Fruit fly (Drosophila melanogaster) whole organism, embryonic: ENCODE data around the gene Trxr1.
A peak's percentile ranks its signal among the peaks of the same experiment; 100 is the strongest.

Experiments
- Awh ChIP-seq: fragments of 200-800 bp; sonication (Bioruptor generic); IDR thresholded peaks from 2 replicates; pipeline ENCODE4, ENCODE4 v1.3.6; 2022; ENCODE audit warnings: missing biosample characterization, missing genetic modification characterization
- CG12391 ChIP-seq: fragments of 200-800 bp; sonication (Bioruptor generic); optimal IDR thresholded peaks from 3 replicates; lab custom pipeline; 2018; ENCODE audit warnings: missing biosample characterization, mild to moderate bottlenecking, missing genetic modification characterization, moderate library complexity
- CG13424 ChIP-seq: fragments of 200-800 bp; sonication (Bioruptor generic); optimal IDR thresholded peaks from 2 replicates; lab custom pipeline; 2019; ENCODE audit warnings: missing biosample characterization, mild to moderate bottlenecking, missing genetic modification characterization, moderate library complexity
- CG14441 ChIP-seq: fragments of 200-800 bp; sonication (Bioruptor generic); IDR thresholded peaks from 2 replicates; pipeline ENCODE4 v1.3.6; 2022; ENCODE audit warnings: missing biosample characterization, missing genetic modification characterization
- CG15514 ChIP-seq: fragments of 200-800 bp; sonication (Bioruptor generic); optimal IDR thresholded peaks from 3 replicates; lab custom pipeline; 2017; ENCODE audit warnings: missing biosample characterization, missing genetic modification characterization, mild to moderate bottlenecking, moderate library complexity, missing genetic modification reagents
- CG1603 ChIP-seq: fragments of 200-800 bp; sonication (Bioruptor generic); optimal IDR thresholded peaks from 2 replicates; lab custom pipeline; 2019; ENCODE audit warnings: missing biosample characterization, mild to moderate bottlenecking, missing genetic modification characterization, moderate library complexity
- CG16813 ChIP-seq: fragments of 200-800 bp; sonication (Bioruptor generic); IDR thresholded peaks from 3 replicates; pipeline ENCODE4 v1.3.6; 2022; ENCODE audit warnings: missing biosample characterization, missing genetic modification characterization; ENCODE audit not compliant: partially characterized antibody
- CG16815 ChIP-seq: fragments of 200-800 bp; sonication (Bioruptor generic); optimal IDR thresholded peaks from 3 replicates; lab custom pipeline; 2017; ENCODE audit warnings: missing biosample characterization, mild to moderate bottlenecking, missing genetic modification characterization
- CG17385 ChIP-seq: fragments of 200-800 bp; sonication (Bioruptor generic); optimal IDR thresholded peaks from 3 replicates; lab custom pipeline; 2018; ENCODE audit warnings: missing biosample characterization, mild to moderate bottlenecking, missing genetic modification characterization
- CG18262 ChIP-seq: fragments of 200-800 bp; optimal IDR thresholded peaks from 3 replicates; lab custom pipeline; 2019; ENCODE audit warnings: missing biosample characterization, mild to moderate bottlenecking, missing genetic modification characterization, moderate library complexity
- CG18599 ChIP-seq: fragments of 200-800 bp; sonication (Bioruptor generic); optimal IDR thresholded peaks from 3 replicates; lab custom pipeline; 2017; ENCODE audit warnings: missing biosample characterization, missing genetic modification characterization, mild to moderate bottlenecking, moderate library complexity, missing genetic modification reagents
- CG18764 ChIP-seq: fragments of 200-800 bp; sonication (Bioruptor generic); optimal IDR thresholded peaks from 3 replicates; lab custom pipeline; 2016; ENCODE audit warnings: missing biosample characterization, missing genetic modification characterization
- CG2202 ChIP-seq: fragments of 200-800 bp; sonication (Bioruptor generic); optimal IDR thresholded peaks from 2 replicates; lab custom pipeline; 2018; ENCODE audit warnings: missing biosample characterization, mild to moderate bottlenecking, missing genetic modification characterization
- CG7963 ChIP-seq: fragments of 200-800 bp; sonication (Bioruptor generic); IDR thresholded peaks from 3 replicates; pipeline ENCODE4 v1.3.6; 2022; ENCODE audit warnings: missing biosample characterization, missing genetic modification characterization; ENCODE audit not compliant: partially characterized antibody
- D ChIP-seq, 2 experiments: fragments of 200-800 bp in 1 of 2; fragments of >200 bp in 1 of 2; sonication (Bioruptor generic) in 1 of 2; optimal IDR thresholded peaks; 2 replicates in 1 of 2; 3 replicates in 1 of 2; lab custom pipeline; 2017; ENCODE audit warnings: mild to moderate bottlenecking in 1 of 2, missing biosample characterization in 1 of 2, missing genetic modification characterization in 1 of 2, missing genetic modification reagents in 1 of 2
- Dll ChIP-seq: fragments of 200-800 bp; sonication (Bioruptor generic); IDR thresholded peaks from 4 replicates; pipeline ENCODE4 v1.3.6; 2022; ENCODE audit warnings: missing biosample characterization, missing genetic modification characterization; ENCODE audit not compliant: partially characterized antibody
- Dref ChIP-seq: fragments of 200-800 bp; sonication (Bioruptor generic); IDR thresholded peaks from 2 replicates; pipeline ENCODE4 v1.3.6; 2022; ENCODE audit warnings: missing biosample characterization, missing genetic modification characterization
- Drgx ChIP-seq: fragments of 200-800 bp; sonication (Bioruptor generic); IDR thresholded peaks from 2 replicates; pipeline ENCODE4 v1.3.6; 2022; ENCODE audit warnings: missing biosample characterization, missing genetic modification characterization
- Fer1 ChIP-seq: fragments of 200-800 bp; sonication (Bioruptor generic); optimal IDR thresholded peaks from 2 replicates; lab custom pipeline; 2017; ENCODE audit warnings: missing biosample characterization, mild to moderate bottlenecking, missing genetic modification characterization
- HLH4C ChIP-seq: fragments of 200-800 bp; sonication (Bioruptor generic); IDR thresholded peaks from 3 replicates; pipeline ENCODE4 v1.3.6; 2022; ENCODE audit warnings: missing biosample characterization, missing genetic modification characterization; ENCODE audit not compliant: partially characterized antibody
- Hr51 ChIP-seq, 2 experiments: fragments of 200-800 bp; sonication (Bioruptor generic); optimal IDR thresholded peaks; 2 replicates in 1 of 2; 3 replicates in 1 of 2; lab custom pipeline; 2016 to 2018; ENCODE audit warnings: missing biosample characterization in 2 of 2, missing genetic modification characterization in 2 of 2, mild to moderate bottlenecking in 1 of 2, moderate library complexity in 1 of 2
- Med ChIP-seq: fragments of 200-800 bp; sonication (Bioruptor generic); peaks from one replicate; lab custom pipeline; 2016; ENCODE audit warnings: missing biosample characterization, missing genetic modification characterization, mild to moderate bottlenecking, inconsistent platforms, moderate library complexity
- Oli ChIP-seq: fragments of 200-800 bp; sonication (Bioruptor generic); optimal IDR thresholded peaks from 2 replicates; lab custom pipeline; 2018; ENCODE audit warnings: missing biosample characterization, mild to moderate bottlenecking, missing genetic modification characterization, moderate library complexity
- Opbp ChIP-seq: fragments of 200-800 bp; sonication (Bioruptor generic); IDR thresholded peaks from 3 replicates; pipeline ENCODE4 v1.3.6; 2022; ENCODE audit warnings: missing biosample characterization, missing genetic modification characterization; ENCODE audit not compliant: partially characterized antibody
- PHDP ChIP-seq: fragments of 200-800 bp; sonication (Bioruptor generic); optimal IDR thresholded peaks from 3 replicates; lab custom pipeline; 2018; ENCODE audit warnings: missing biosample characterization, mild to moderate bottlenecking, missing genetic modification characterization, moderate library complexity
- Ptx1 ChIP-seq: fragments of 200-800 bp; sonication (Bioruptor generic); IDR thresholded peaks from 2 replicates; pipeline ENCODE4 v1.3.6; 2022; ENCODE audit warnings: missing biosample characterization, missing genetic modification characterization
- Side ChIP-seq: fragments of 200-800 bp; sonication (Bioruptor generic); optimal IDR thresholded peaks from 2 replicates; lab custom pipeline; 2016; ENCODE audit warnings: missing biosample characterization, missing genetic modification characterization
- Sry-δ ChIP-seq: fragments of 200-800 bp; sonication (Bioruptor generic); optimal IDR thresholded peaks from 2 replicates; lab custom pipeline; 2016; ENCODE audit warnings: missing biosample characterization, missing genetic modification characterization
- Xrp1 ChIP-seq: fragments of 200-800 bp; sonication (Bioruptor generic); IDR thresholded peaks from 2 replicates; pipeline ENCODE4 v1.3.6; 2022; ENCODE audit warnings: missing biosample characterization, missing genetic modification characterization
- dysf ChIP-seq: fragments of 200-800 bp; sonication (Bioruptor generic); IDR thresholded peaks from 3 replicates; pipeline ENCODE4 v1.3.6; 2022; ENCODE audit warnings: missing biosample characterization, missing genetic modification characterization
- gfzf ChIP-seq: fragments of 200-800 bp; sonication (Bioruptor generic); optimal IDR thresholded peaks from 2 replicates; lab custom pipeline; 2016; ENCODE audit warnings: missing biosample characterization, mild to moderate bottlenecking, missing genetic modification characterization, moderate library complexity
- grn ChIP-seq: fragments of 200-800 bp; sonication (Bioruptor generic); optimal IDR thresholded peaks from 3 replicates; lab custom pipeline; 2017; ENCODE audit warnings: missing biosample characterization, missing genetic modification characterization
- her ChIP-seq: fragments of 200-800 bp; sonication (Bioruptor generic); optimal IDR thresholded peaks from 2 replicates; lab custom pipeline; 2016; ENCODE audit warnings: missing biosample characterization, missing genetic modification characterization
- hth ChIP-seq: fragments of >200 bp; optimal IDR thresholded peaks from 2 replicates; lab custom pipeline; 2017; ENCODE audit warnings: inconsistent platforms
- kni ChIP-seq: fragments of 200-800 bp; sonication (Bioruptor generic); optimal IDR thresholded peaks from 3 replicates; lab custom pipeline; 2017; ENCODE audit warnings: mild to moderate bottlenecking, missing biosample characterization, missing genetic modification reagents, missing genetic modification characterization
- lilli ChIP-seq: fragments of 200-800 bp; sonication (Bioruptor generic); optimal IDR thresholded peaks from 3 replicates; lab custom pipeline; 2016; ENCODE audit warnings: missing biosample characterization, missing genetic modification characterization
- lmd ChIP-seq: fragments of 200-800 bp; sonication (Bioruptor generic); IDR thresholded peaks from 2 replicates; pipeline ENCODE4 v1.3.6; 2022; ENCODE audit warnings: missing biosample characterization, missing genetic modification characterization
- maf-S ChIP-seq: fragments of 200-800 bp; sonication (Bioruptor generic); optimal IDR thresholded peaks from 2 replicates; lab custom pipeline; 2016; ENCODE audit warnings: missing biosample characterization, missing genetic modification characterization
- mam ChIP-seq: fragments of 200-800 bp; sonication (Bioruptor generic); optimal IDR thresholded peaks from 3 replicates; lab custom pipeline; 2016; ENCODE audit warnings: missing biosample characterization, missing genetic modification characterization
- nmo ChIP-seq: fragments of 200-800 bp; sonication (Bioruptor generic); optimal IDR thresholded peaks from 2 replicates; lab custom pipeline; 2018; ENCODE audit warnings: missing biosample characterization, mild to moderate bottlenecking, missing genetic modification characterization, moderate library complexity
- pzg ChIP-seq: fragments of 200-800 bp; sonication (Bioruptor generic); optimal IDR thresholded peaks from 3 replicates; lab custom pipeline; 2018; ENCODE audit warnings: missing biosample characterization, mild to moderate bottlenecking, missing genetic modification characterization, moderate library complexity
- sqz ChIP-seq: fragments of 200-800 bp; sonication (Bioruptor generic); optimal IDR thresholded peaks from 3 replicates; lab custom pipeline; 2018; ENCODE audit warnings: missing biosample characterization, mild to moderate bottlenecking, missing genetic modification characterization
- trem ChIP-seq: fragments of 200-800 bp; optimal IDR thresholded peaks from 3 replicates; lab custom pipeline; 2019; ENCODE audit warnings: missing biosample characterization, mild to moderate bottlenecking, missing genetic modification characterization, moderate library complexity
- unpg ChIP-seq: fragments of 200-800 bp; sonication (Bioruptor generic); optimal IDR thresholded peaks from 3 replicates; lab custom pipeline; 2018; ENCODE audit warnings: missing biosample characterization, mild to moderate bottlenecking, missing genetic modification characterization, moderate library complexity
- vnd ChIP-seq: fragments of 200-800 bp; sonication (Bioruptor generic); IDR thresholded peaks from 3 replicates; pipeline ENCODE4 v1.3.6; 2022; ENCODE audit warnings: missing biosample characterization, missing genetic modification characterization; ENCODE audit not compliant: partially characterized antibody
- vvl ChIP-seq: fragments of 200-800 bp; sonication (Bioruptor generic); IDR thresholded peaks from 2 replicates; pipeline ENCODE4 v1.3.6; 2022; ENCODE audit warnings: missing biosample characterization, missing genetic modification characterization

The Trxr1 gene

DNA sequence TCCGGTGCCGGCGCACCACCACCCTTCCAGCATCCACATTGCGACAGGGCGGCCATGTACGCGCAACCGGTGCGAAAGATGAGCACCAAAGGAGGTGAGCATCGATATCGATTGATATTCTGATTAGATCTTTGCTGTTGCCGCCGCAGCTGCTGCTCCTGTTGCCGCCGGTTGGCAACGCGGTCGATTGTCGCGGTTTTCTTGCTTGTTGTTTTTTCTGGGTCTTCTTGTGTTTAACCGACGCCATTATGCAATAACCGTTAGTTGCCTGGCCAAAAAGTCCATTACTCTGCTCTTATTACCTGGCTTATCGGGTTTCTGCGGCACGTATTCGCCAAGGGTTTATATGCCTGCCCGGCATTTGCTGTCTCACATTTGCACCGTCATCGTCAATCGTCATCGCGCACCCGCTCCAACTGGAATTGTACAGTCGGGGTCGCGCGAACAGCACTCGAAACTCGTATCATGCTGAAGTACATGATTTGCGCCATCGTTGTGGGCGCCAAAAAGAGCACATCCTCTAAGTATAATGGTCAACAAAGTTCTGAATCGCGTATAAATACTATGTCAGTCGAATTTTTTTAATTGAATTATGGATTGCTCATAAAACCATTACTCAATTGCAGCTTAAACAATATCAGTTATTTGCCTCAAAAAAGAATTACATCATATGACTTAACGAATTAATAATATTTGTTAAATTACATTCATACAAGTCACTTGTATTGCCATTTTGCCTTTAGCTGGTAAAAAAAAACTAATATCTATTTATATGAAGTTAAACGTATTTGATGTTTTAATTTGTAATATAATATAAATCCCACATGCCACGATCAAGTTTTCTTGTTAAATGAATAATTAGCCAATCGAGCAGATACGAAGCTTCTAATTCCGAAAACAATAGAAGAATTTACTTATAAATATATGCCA lies 1.9 kb downstream of the Trxr1 start, which contains the start of gene sni (continued):
- TF ChIP-seq Oli (tag; lab: Kevin White, UChicago) (no peak), CG18262 (tag; lab: Kevin White, UChicago) (peak; percentile 15), lilli (GFP tag; lab: Kevin White, UChicago) (peak; percentile 31), her (peak; percentile 52), HLH4C (GFP tag; lab: Robert Waterston, UW) (peak; percentile 67), lmd (GFP tag; lab: Robert Waterston, UW) (peak; percentile 15; the same call in 1 of the 2 replicates), Fer1 (peak; percentile 10), hth (lab: Kevin White, UChicago) (no peak), Opbp (GFP tag; lab: Robert Waterston, UW) (0 out of 3 replicates have a peak, but pooled peaks have one; percentile 21), PHDP (peak; percentile 5), Side (GFP tag; lab: Kevin White, UChicago) (peak; percentile 12), maf-S (GFP tag; lab: Kevin White, UChicago) (peak; percentile 37), Dref (peak; percentile 46), CG16813 (GFP tag; lab: Robert Waterston, UW) (peak; percentile 49; the same call in 2 of the 3 replicates), vnd (GFP tag; lab: Robert Waterston, UW) (0 out of 3 replicates have a peak, but pooled peaks have one; percentile 21), nmo (GFP tag; lab: Kevin White, UChicago) (peak; percentile 23), D (optimal IDR thresholded peaks at IDR 0.05; lab: Kevin White, UChicago) (no peak), D (GFP tag; optimal IDR thresholded peaks at IDR 0.05; lab: Kevin White, UChicago) (peak; percentile 4), Hr51 (GFP tag; optimal IDR thresholded peaks at IDR 0.05; lab: Kevin White, UChicago) (peak in 1 of 2 experiments; percentile 37), Drgx (peak; percentile 69), CG1603 (peak; percentile 11), gfzf (GFP tag; lab: Kevin White, UChicago) (peak; percentile 24), sqz (GFP tag; lab: Kevin White, UChicago) (no peak), grn (GFP tag; lab: Kevin White, UChicago) (peak; percentile 6), pzg (peak; percentile 4), trem (peak; percentile 1), CG12391 (tag; lab: Kevin White, UChicago) (peak; percentile 19), kni (GFP tag; lab: Kevin White, UChicago) (no peak), Sry-δ (GFP tag; lab: Kevin White, UChicago) (peak; percentile 39), unpg (GFP tag; lab: Kevin White, UChicago) (peak; percentile 1), Dll (GFP tag; lab: Robert Waterston, UW) (peak; percentile 47; the same call in 1 of the 4 replicates), CG7963 (GFP tag; lab: Robert Waterston, UW) (0 out of 3 replicates have a peak, but pooled peaks have one; percentile 44), CG17385 (GFP tag; lab: Kevin White, UChicago) (peak; percentile 20), Med (GFP tag; lab: Kevin White, UChicago) (peak; percentile 81), mam (GFP tag; lab: Kevin White, UChicago) (peak; percentile 13), CG15514 (GFP tag; lab: Kevin White, UChicago) (peak; percentile 45), CG18599 (peak; percentile 14), vvl (GFP tag; lab: Robert Waterston, UW) (peak; percentile 24; the same call in 1 of the 2 replicates), dysf (GFP tag; lab: Robert Waterston, UW) (0 out of 3 replicates have a peak, but pooled peaks have one; percentile 14), Ptx1 (GFP tag; lab: Robert Waterston, UW) (0 out of 2 replicates have a peak, but pooled peaks have one; percentile 15), CG14441 (GFP tag; lab: Robert Waterston, UW) (0 out of 2 replicates have a peak, but pooled peaks have one; percentile 10), CG18764 (GFP tag; lab: Kevin White, UChicago) (no peak), CG13424 (tag; lab: Kevin White, UChicago) (peak; percentile 3), Xrp1 (GFP tag; lab: Robert Waterston, UW) (peak; percentile 19; the same call in 1 of the 2 replicates), CG2202 (tag; lab: Kevin White, UChicago) (no peak), Awh (GFP tag; lab: Robert Waterston, UW) (no peak), CG16815 (no peak)
